Worm (Caenorhabditis elegans) whole organism, L1 larva: ENCODE measurements around the gene ugtp-1.

Experiments
- ama-1 ChIP-seq: fragments of 150-350 bp; optimal IDR thresholded peaks from 2 replicates; lab custom pipeline; 2014
- fos-1 ChIP-seq: fragments of 150-350 bp; optimal IDR thresholded peaks from 2 replicates; lab custom pipeline; 2014; ENCODE audit warnings: missing biosample characterization, missing genetic modification characterization
- grh-1 ChIP-seq: fragments of 200-800 bp; sonication (Bioruptor generic); IDR thresholded peaks from 2 replicates; pipeline ENCODE4 v1.3.6; 2022; ENCODE audit warnings: missing genetic modification reagents, missing genetic modification characterization, missing compliant biosample characterization
- mdl-1 ChIP-seq, 2 experiments: fragments of 150-350 bp; optimal IDR thresholded peaks; 2 replicates each; lab custom pipeline; 2014 to 2017; ENCODE audit warnings: missing biosample characterization in 2 of 2, missing genetic modification characterization in 2 of 2, inconsistent platforms in 1 of 2
- nhr-20 ChIP-seq: sonication (generic microtip); optimal IDR thresholded peaks from 2 replicates; lab custom pipeline; 2016; ENCODE audit warnings: mild to moderate bottlenecking, missing genetic modification characterization, missing compliant biosample characterization
- nhr-77 ChIP-seq: fragments of 150-350 bp; optimal IDR thresholded peaks from 2 replicates; lab custom pipeline; 2014; ENCODE audit warnings: missing biosample characterization, missing genetic modification characterization
- nhr-84 ChIP-seq: sonication (generic microtip); optimal IDR thresholded peaks from 2 replicates; lab custom pipeline; 2017; ENCODE audit warnings: missing biosample characterization, missing genetic modification characterization
- pax-3 ChIP-seq: fragments of 200-800 bp; sonication (Bioruptor generic); optimal IDR thresholded peaks from 2 replicates; lab custom pipeline; 2018; ENCODE audit warnings: mild to moderate bottlenecking, missing genetic modification characterization, moderate library complexity, missing compliant biosample characterization
- skn-1 ChIP-seq: fragments of 150-350 bp; optimal IDR thresholded peaks from 2 replicates; lab custom pipeline; 2014; ENCODE audit warnings: missing biosample characterization, missing genetic modification characterization
- sptf-1 ChIP-seq: fragments of 150-350 bp; optimal IDR thresholded peaks from 2 replicates; lab custom pipeline; 2014; ENCODE audit warnings: missing biosample characterization, missing genetic modification characterization
- unc-62 ChIP-seq: fragments of 150-350 bp; optimal IDR thresholded peaks from 2 replicates; lab custom pipeline; 2014; ENCODE audit warnings: missing biosample characterization, missing genetic modification reagents, missing genetic modification characterization
- ztf-11 ChIP-seq, 2 experiments: sonication (generic microtip); optimal IDR thresholded peaks; 2 replicates each; lab custom pipeline; 2016 to 2017; ENCODE audit warnings: missing genetic modification characterization in 2 of 2, missing biosample characterization in 1 of 2, missing compliant biosample characterization in 1 of 2

DNA sequence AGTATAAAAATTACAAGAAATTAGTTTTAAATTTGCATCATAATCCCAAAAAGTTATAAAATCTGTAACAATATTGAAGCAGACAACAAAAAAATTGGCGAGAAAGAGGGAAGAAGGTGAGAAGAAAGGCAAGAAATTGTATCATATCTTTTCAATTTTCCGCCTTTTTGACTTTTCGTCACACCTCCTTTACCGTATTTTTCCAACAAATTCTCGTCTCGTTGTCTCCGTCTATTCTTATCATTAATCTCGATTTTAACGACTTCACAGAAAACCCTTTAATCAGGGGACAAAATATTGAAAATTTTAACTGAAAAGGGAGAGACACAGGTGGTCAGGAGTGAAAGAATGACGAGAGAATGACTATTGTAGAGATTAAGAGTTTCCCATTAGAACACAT, 37.5 kb downstream of the ugtp-1 start:
- no peak for TF ChIP-seq unc-62 (GFP tag; lab: Kevin White, UChicago)
- TF ChIP-seq ztf-11 (tag; optimal IDR thresholded peaks at IDR 0.05; lab: Kevin White, UChicago) = no peak
- no peak for TF ChIP-seq nhr-84
- no peak for TF ChIP-seq pax-3 (tag; lab: Kevin White, UChicago)
- no peak for TF ChIP-seq fos-1 (tag; lab: Kevin White, UChicago)
- TF ChIP-seq skn-1 (tag; lab: Kevin White, UChicago) = no peak
- no peak for TF ChIP-seq mdl-1 (tag; optimal IDR thresholded peaks at IDR 0.05; lab: Kevin White, UChicago)
- TF ChIP-seq nhr-77 (tag; lab: Kevin White, UChicago) = no peak
- TF ChIP-seq grh-1 = no peak
- no peak for TF ChIP-seq sptf-1 (tag; lab: Kevin White, UChicago)
- no peak for TF ChIP-seq nhr-20 (tag; lab: Kevin White, UChicago)
- TF ChIP-seq ama-1 (lab: Kevin White, UChicago) = no peak
